Fruit fly (Drosophila melanogaster): ENCODE data around the gene CG13032.

- TF ChIP-seq CG6792 (GFP tag; optimal IDR thresholded peaks at IDR 0.05), result no peak
- TF ChIP-seq fkh (GFP tag; optimal IDR thresholded peaks at IDR 0.05), result no peak
- TF ChIP-seq Ets96B (tag; optimal IDR thresholded peaks at IDR 0.05), result peak; percentile 39
- TF ChIP-seq Eip93F (GFP tag; optimal IDR thresholded peaks at IDR 0.05), result no peak
- no peak for TF ChIP-seq Ets21C (GFP tag; optimal IDR thresholded peaks at IDR 0.05)
- TF ChIP-seq Sox15 (GFP tag; optimal IDR thresholded peaks at IDR 0.05), result no peak
Observed at dm6 chr3L:16642954-16643353, 30.8 kb upstream of the CG13032 start.
